Fruit fly (Drosophila melanogaster) whole organism, embryonic: ENCODE results near the gene Rpp14a.

ENCODE experiments used
- Asciz ChIP-seq: fragments of 200-800 bp; sonication (Bioruptor generic); optimal IDR thresholded peaks from 2 replicates; lab custom pipeline; 2017; ENCODE audit warnings: missing biosample characterization, mild to moderate bottlenecking, missing genetic modification characterization, missing genetic modification reagents
- Bgb ChIP-seq: fragments of 200-800 bp; sonication (Bioruptor generic); IDR thresholded peaks from 2 replicates; pipeline ENCODE4 v1.3.6; 2022; ENCODE audit warnings: missing biosample characterization, missing genetic modification characterization; ENCODE audit not compliant: partially characterized antibody
- CG10321 ChIP-seq: fragments of 200-800 bp; sonication (Bioruptor generic); IDR thresholded peaks from 2 replicates; pipeline ENCODE4 v1.3.6; 2022; ENCODE audit warnings: missing biosample characterization, missing genetic modification characterization
- CG10959 ChIP-seq: fragments of 200-800 bp; sonication (Bioruptor generic); IDR thresholded peaks from 2 replicates; pipeline ENCODE4 v1.3.6; 2022; ENCODE audit warnings: missing biosample characterization, missing genetic modification characterization
- CG11398 ChIP-seq: fragments of 200-800 bp; sonication (Bioruptor generic); optimal IDR thresholded peaks from 2 replicates; lab custom pipeline; 2016; ENCODE audit warnings: missing biosample characterization, missing genetic modification characterization
- CG11696 ChIP-seq: fragments of 200-800 bp; sonication (Bioruptor generic); IDR thresholded peaks from 2 replicates; pipeline ENCODE4 v1.3.6; 2022; ENCODE audit warnings: missing biosample characterization, missing genetic modification characterization
- CG12391 ChIP-seq: fragments of 200-800 bp; sonication (Bioruptor generic); optimal IDR thresholded peaks from 3 replicates; lab custom pipeline; 2018; ENCODE audit warnings: missing biosample characterization, mild to moderate bottlenecking, missing genetic modification characterization, moderate library complexity
- CG14441 ChIP-seq: fragments of 200-800 bp; sonication (Bioruptor generic); IDR thresholded peaks from 2 replicates; pipeline ENCODE4 v1.3.6; 2022; ENCODE audit warnings: missing biosample characterization, missing genetic modification characterization
- CG15269 ChIP-seq: fragments of 200-800 bp; sonication (Bioruptor generic); optimal IDR thresholded peaks from 2 replicates; lab custom pipeline; 2018; ENCODE audit warnings: missing biosample characterization, mild to moderate bottlenecking, missing genetic modification characterization, moderate library complexity
- CG16813 ChIP-seq: fragments of 200-800 bp; sonication (Bioruptor generic); IDR thresholded peaks from 3 replicates; pipeline ENCODE4 v1.3.6; 2022; ENCODE audit warnings: missing biosample characterization, missing genetic modification characterization; ENCODE audit not compliant: partially characterized antibody
- CG17328 ChIP-seq: fragments of 200-800 bp; sonication (Bioruptor generic); IDR thresholded peaks from 2 replicates; pipeline ENCODE4 v1.3.6; 2022; ENCODE audit warnings: missing biosample characterization, missing genetic modification characterization
- CG17829 ChIP-seq: fragments of 200-800 bp; optimal IDR thresholded peaks from 2 replicates; lab custom pipeline; 2019; ENCODE audit warnings: missing biosample characterization, mild to moderate bottlenecking, missing genetic modification characterization, moderate library complexity
- CG2712 ChIP-seq: fragments of 200-800 bp; optimal IDR thresholded peaks from 3 replicates; lab custom pipeline; 2019; ENCODE audit warnings: missing biosample characterization, mild to moderate bottlenecking, missing genetic modification characterization, moderate library complexity
- CG31441 ChIP-seq: fragments of 200-800 bp; sonication (Bioruptor generic); IDR thresholded peaks from 2 replicates; pipeline ENCODE4 v1.3.6; 2022; ENCODE audit warnings: missing biosample characterization, missing genetic modification characterization
- CG4424 ChIP-seq: fragments of 200-800 bp; sonication (Bioruptor generic); optimal IDR thresholded peaks from 3 replicates; lab custom pipeline; 2016; ENCODE audit warnings: missing biosample characterization, missing genetic modification characterization
- CG4820 ChIP-seq: fragments of 200-800 bp; sonication (Bioruptor generic); optimal IDR thresholded peaks from 3 replicates; lab custom pipeline; 2016; ENCODE audit warnings: missing biosample characterization, missing genetic modification characterization
- CG6854 ChIP-seq: fragments of 200-800 bp; sonication (Bioruptor generic); optimal IDR thresholded peaks from 3 replicates; lab custom pipeline; 2017; ENCODE audit warnings: missing biosample characterization, mild to moderate bottlenecking, missing genetic modification characterization
- CG8281 ChIP-seq: fragments of 200-800 bp; sonication (Bioruptor generic); optimal IDR thresholded peaks from 2 replicates; lab custom pipeline; 2018; ENCODE audit warnings: missing biosample characterization, mild to moderate bottlenecking, missing genetic modification characterization, moderate library complexity
- Camta ChIP-seq: fragments of 200-800 bp; sonication (Bioruptor generic); optimal IDR thresholded peaks from 2 replicates; lab custom pipeline; 2016; ENCODE audit warnings: missing biosample characterization, missing genetic modification characterization
- CrebB ChIP-seq: fragments of 200-800 bp; sonication (Bioruptor generic); optimal IDR thresholded peaks from 3 replicates; lab custom pipeline; 2018; ENCODE audit warnings: missing biosample characterization, mild to moderate bottlenecking, missing genetic modification characterization
- Dbx ChIP-seq: fragments of 200-800 bp; sonication (Bioruptor generic); IDR thresholded peaks from 3 replicates; pipeline ENCODE4 v1.3.6; 2022; ENCODE audit warnings: missing biosample characterization, missing genetic modification characterization
- Hand ChIP-seq: fragments of 200-800 bp; sonication (Bioruptor generic); optimal IDR thresholded peaks from 2 replicates; lab custom pipeline; 2017; ENCODE audit warnings: mild to moderate bottlenecking, missing biosample characterization, missing genetic modification reagents, missing genetic modification characterization
- Hsf ChIP-seq: fragments of 200-800 bp; sonication (Bioruptor generic); optimal IDR thresholded peaks from 3 replicates; lab custom pipeline; 2016; ENCODE audit warnings: missing biosample characterization, missing genetic modification characterization
- Lhr ChIP-seq: fragments of 200-800 bp; sonication (Bioruptor generic); optimal IDR thresholded peaks from 3 replicates; lab custom pipeline; 2017; ENCODE audit warnings: mild to moderate bottlenecking, missing biosample characterization, missing genetic modification reagents, missing genetic modification characterization
- Sry-δ ChIP-seq: fragments of 200-800 bp; sonication (Bioruptor generic); optimal IDR thresholded peaks from 2 replicates; lab custom pipeline; 2016; ENCODE audit warnings: missing biosample characterization, missing genetic modification characterization
- Xbp1 ChIP-seq: fragments of 200-800 bp; sonication (Bioruptor generic); optimal IDR thresholded peaks from 3 replicates; lab custom pipeline; 2016; ENCODE audit warnings: missing biosample characterization, mild to moderate bottlenecking, missing genetic modification characterization
- ara ChIP-seq: fragments of 200-800 bp; sonication (Bioruptor generic); IDR thresholded peaks from 2 replicates; pipeline ENCODE4 v1.3.6; 2022; ENCODE audit warnings: missing biosample characterization, missing genetic modification characterization
- az2 ChIP-seq: fragments of 200-800 bp; sonication (Bioruptor generic); optimal IDR thresholded peaks from 3 replicates; lab custom pipeline; 2016; ENCODE audit warnings: missing biosample characterization, missing genetic modification characterization
- bsh ChIP-seq, 2 experiments: fragments of 200-800 bp; sonication (Bioruptor generic); optimal IDR thresholded peaks; 2 replicates each; lab custom pipeline; 2017 to 2018; ENCODE audit warnings: mild to moderate bottlenecking in 2 of 2, missing biosample characterization in 2 of 2, missing genetic modification characterization in 2 of 2, moderate library complexity in 1 of 2
- btn ChIP-seq: fragments of 200-800 bp; sonication (Bioruptor generic); optimal IDR thresholded peaks from 2 replicates; lab custom pipeline; 2016; ENCODE audit warnings: missing biosample characterization, missing genetic modification characterization
- dati ChIP-seq: fragments of 200-800 bp; sonication (Bioruptor generic); IDR thresholded peaks from 2 replicates; pipeline ENCODE4 v1.3.6; 2022; ENCODE audit warnings: missing biosample characterization, missing genetic modification characterization
- dpn ChIP-seq, 2 experiments: fragments of 200-800 bp; sonication (Bioruptor generic); optimal IDR thresholded peaks; 3 replicates each; lab custom pipeline; 2016; ENCODE audit warnings: missing biosample characterization in 2 of 2, missing genetic modification characterization in 2 of 2
- dysf ChIP-seq: fragments of 200-800 bp; sonication (Bioruptor generic); IDR thresholded peaks from 3 replicates; pipeline ENCODE4 v1.3.6; 2022; ENCODE audit warnings: missing biosample characterization, missing genetic modification characterization
- gcm ChIP-seq: fragments of 200-800 bp; sonication (Bioruptor generic); optimal IDR thresholded peaks from 2 replicates; lab custom pipeline; 2019; ENCODE audit warnings: missing biosample characterization, mild to moderate bottlenecking, missing genetic modification characterization, moderate library complexity
- gem ChIP-seq: fragments of 200-800 bp; sonication (Bioruptor generic); optimal IDR thresholded peaks from 2 replicates; lab custom pipeline; 2019; ENCODE audit warnings: missing biosample characterization, mild to moderate bottlenecking, missing genetic modification characterization, moderate library complexity
- gt ChIP-seq: fragments of 200-800 bp; sonication (Bioruptor generic); IDR thresholded peaks from 2 replicates; pipeline ENCODE4 v1.3.6; 2022; ENCODE audit warnings: missing biosample characterization, missing genetic modification characterization
- hb ChIP-seq: fragments of 200-800 bp; sonication (Bioruptor generic); IDR thresholded peaks from 3 replicates; pipeline ENCODE4 v1.3.6; 2022; ENCODE audit warnings: missing biosample characterization, missing genetic modification characterization; ENCODE audit not compliant: partially characterized antibody
- her ChIP-seq: fragments of 200-800 bp; sonication (Bioruptor generic); optimal IDR thresholded peaks from 2 replicates; lab custom pipeline; 2016; ENCODE audit warnings: missing biosample characterization, missing genetic modification characterization
- lilli ChIP-seq: fragments of 200-800 bp; sonication (Bioruptor generic); optimal IDR thresholded peaks from 3 replicates; lab custom pipeline; 2016; ENCODE audit warnings: missing biosample characterization, missing genetic modification characterization
- pan ChIP-seq, 4 experiments: fragments of >200 bp in 3 of 4; fragments of 200-800 bp in 1 of 4; sonication (Bioruptor generic) in 1 of 4; optimal IDR thresholded peaks in 3 of 4; IDR thresholded peaks in 1 of 4; 2 replicates each; pipeline versions ENCODE4 v1.3.6 to Lab custom; 2017 to 2022; ENCODE audit warnings: missing biosample characterization in 2 of 4, missing genetic modification characterization in 2 of 4, mixed read lengths in 1 of 4
- phol ChIP-seq: fragments of 200-800 bp; sonication (Bioruptor generic); optimal IDR thresholded peaks from 3 replicates; lab custom pipeline; 2018; ENCODE audit warnings: missing biosample characterization, mild to moderate bottlenecking, missing genetic modification characterization, moderate library complexity
- prd ChIP-seq, 3 experiments: fragments of >200 bp in 2 of 3; fragments of 200-800 bp in 1 of 3; sonication (Bioruptor generic) in 1 of 3; optimal IDR thresholded peaks in 2 of 3; IDR thresholded peaks in 1 of 3; 2 replicates in 2 of 3; 3 replicates in 1 of 3; pipeline versions ENCODE4 v1.3.6 to Lab custom; 2017 to 2022; ENCODE audit warnings: missing biosample characterization in 1 of 3, missing genetic modification characterization in 1 of 3
- row ChIP-seq: fragments of 200-800 bp; sonication (Bioruptor generic); IDR thresholded peaks from 3 replicates; pipeline ENCODE4 v1.3.6; 2022; ENCODE audit warnings: missing biosample characterization, missing genetic modification characterization
- sens ChIP-seq: fragments of 200-800 bp; sonication (Bioruptor generic); peaks from one replicate; lab custom pipeline; 2016; ENCODE audit warnings: missing biosample characterization, missing genetic modification characterization
- sens-2 ChIP-seq: fragments of 200-800 bp; sonication (Bioruptor generic); IDR thresholded peaks from 2 replicates; pipeline ENCODE4 v1.3.6; 2022; ENCODE audit warnings: missing biosample characterization, missing genetic modification characterization
- sisA ChIP-seq: fragments of 200-800 bp; sonication (Bioruptor generic); IDR thresholded peaks from 2 replicates; pipeline ENCODE4 v1.3.6; 2022; ENCODE audit warnings: missing biosample characterization, missing genetic modification characterization
- twi ChIP-seq: fragments of 200-800 bp; optimal IDR thresholded peaks from 2 replicates; lab custom pipeline; 2019; ENCODE audit warnings: missing biosample characterization, mild to moderate bottlenecking, missing genetic modification characterization, moderate library complexity
- vnd ChIP-seq: fragments of 200-800 bp; sonication (Bioruptor generic); IDR thresholded peaks from 3 replicates; pipeline ENCODE4 v1.3.6; 2022; ENCODE audit warnings: missing biosample characterization, missing genetic modification characterization; ENCODE audit not compliant: partially characterized antibody
- wek ChIP-seq: fragments of 200-800 bp; sonication (Bioruptor generic); optimal IDR thresholded peaks from 3 replicates; lab custom pipeline; 2018; ENCODE audit warnings: missing biosample characterization, mild to moderate bottlenecking, missing genetic modification characterization, moderate library complexity

Rpp14a gene

dm6 chr3R:30076088-30076487 is 19.4 kb downstream of the Rpp14a start (continued):
- TF ChIP-seq sens-2 (GFP tag; lab: Robert Waterston, UW) (no peak), phol (tag; lab: Kevin White, UChicago) (peak; percentile 39), hb (peak; percentile 51; the same call in 1 of the 3 replicates), dpn (GFP tag; optimal IDR thresholded peaks at IDR 0.05; lab: Kevin White, UChicago) (no peak), CG12391 (tag; lab: Kevin White, UChicago) (peak; percentile 10), sisA (GFP tag; lab: Robert Waterston, UW) (peak; percentile 38; the same call in 1 of the 2 replicates), bsh (GFP tag; optimal IDR thresholded peaks at IDR 0.05; lab: Kevin White, UChicago) (peak; percentile 4 to 47), dati (GFP tag; lab: Robert Waterston, UW) (no peak), Bgb (no peak), CG17328 (GFP tag; lab: Robert Waterston, UW) (0 out of 2 replicates have a peak, but pooled peaks have one; percentile 9), gem (tag; lab: Kevin White, UChicago) (peak; percentile 49), sens (GFP tag; lab: Kevin White, UChicago) (peak; percentile 67), CG10959 (no peak), CG2712 (peak; percentile 31), twi (no peak), CG14441 (GFP tag; lab: Robert Waterston, UW) (no peak), Lhr (GFP tag; lab: Kevin White, UChicago) (no peak), lilli (GFP tag; lab: Kevin White, UChicago) (no peak), CG8281 (no peak), prd (optimal IDR thresholded peaks at IDR 0.05; lab: Kevin White, UChicago) (no peak), prd (GFP tag; IDR thresholded peaks at IDR 0.05; lab: Robert Waterston, UW) (peak; percentile 47; the same call in 1 of the 3 replicates), Dbx (GFP tag; lab: Robert Waterston, UW) (no peak), dysf (GFP tag; lab: Robert Waterston, UW) (0 out of 3 replicates have a peak, but pooled peaks have one; percentile 13), Asciz (no peak), pan (optimal IDR thresholded peaks at IDR 0.05; lab: Kevin White, UChicago) (no peak), pan (GFP tag; optimal IDR thresholded peaks at IDR 0.05 in 1 of 2, IDR thresholded peaks at IDR 0.05 in 1 of 2) (no peak), gcm (GFP tag; lab: Kevin White, UChicago) (peak; percentile 88), CG16813 (peak; percentile 41; the same call in 1 of the 3 replicates), vnd (GFP tag; lab: Robert Waterston, UW) (peak; percentile 16; the same call in 1 of the 3 replicates), az2 (peak; percentile 26), wek (GFP tag; lab: Kevin White, UChicago) (no peak), CG10321 (GFP tag; lab: Robert Waterston, UW) (no peak), Xbp1 (GFP tag; lab: Kevin White, UChicago) (peak; percentile 23), Camta (GFP tag; lab: Kevin White, UChicago) (no peak), CrebB (no peak), CG4424 (GFP tag; lab: Kevin White, UChicago) (peak; percentile 17), CG11398 (GFP tag; lab: Kevin White, UChicago) (no peak), CG6854 (GFP tag; lab: Kevin White, UChicago) (no peak), her (GFP tag; lab: Kevin White, UChicago) (no peak), gt (GFP tag; lab: Robert Waterston, UW) (no peak), CG11696 (GFP tag; lab: Robert Waterston, UW) (no peak), CG31441 (GFP tag; lab: Robert Waterston, UW) (no peak; the same call in 1 of the 2 replicates), CG17829 (tag; lab: Kevin White, UChicago) (peak; percentile 6), ara (no peak), row (GFP tag; lab: Robert Waterston, UW) (0 out of 3 replicates have a peak, but pooled peaks have one; percentile 26), btn (GFP tag; lab: Kevin White, UChicago) (no peak), Sry-δ (GFP tag; lab: Kevin White, UChicago) (no peak), Hand (GFP tag; lab: Kevin White, UChicago) (no peak), CG15269 (no peak), Hsf (GFP tag; lab: Kevin White, UChicago) (peak; percentile 22), CG4820 (GFP tag; lab: Kevin White, UChicago) (peak; percentile 10)
